Fruit fly (Drosophila melanogaster) whole organism, embryonic: Measurements from ENCODE around the gene msd1.

Experiments used
- CG12391 ChIP-seq: fragments of 200-800 bp; sonication (Bioruptor generic); optimal IDR thresholded peaks from 3 replicates; lab custom pipeline; 2018; ENCODE audit warnings: missing biosample characterization, mild to moderate bottlenecking, missing genetic modification characterization, moderate library complexity
- CG12769 ChIP-seq: fragments of 200-800 bp; sonication (Bioruptor generic); optimal IDR thresholded peaks from 2 replicates; lab custom pipeline; 2019; ENCODE audit warnings: missing biosample characterization, mild to moderate bottlenecking, missing genetic modification characterization, moderate library complexity
- CG13624 ChIP-seq: fragments of 200-800 bp; sonication (Bioruptor generic); optimal IDR thresholded peaks from 2 replicates; lab custom pipeline; 2016; ENCODE audit warnings: missing biosample characterization, missing genetic modification characterization
- CG15696 ChIP-seq: fragments of 200-800 bp; sonication (Bioruptor generic); optimal IDR thresholded peaks from 2 replicates; lab custom pipeline; 2019; ENCODE audit warnings: missing biosample characterization, mild to moderate bottlenecking, missing genetic modification characterization, moderate library complexity
- CG17385 ChIP-seq: fragments of 200-800 bp; sonication (Bioruptor generic); optimal IDR thresholded peaks from 3 replicates; lab custom pipeline; 2018; ENCODE audit warnings: missing biosample characterization, mild to moderate bottlenecking, missing genetic modification characterization
- CG17612 ChIP-seq: fragments of 200-800 bp; sonication (Bioruptor generic); IDR thresholded peaks from 2 replicates; pipeline ENCODE4 v1.3.6; 2022; ENCODE audit warnings: missing biosample characterization, missing genetic modification characterization
- CG2199 ChIP-seq: fragments of 200-800 bp; sonication (Bioruptor generic); IDR thresholded peaks from 3 replicates; pipeline ENCODE4 v1.3.6; 2022; ENCODE audit warnings: missing biosample characterization, missing genetic modification characterization
- CG30431 ChIP-seq: fragments of 200-800 bp; sonication (Bioruptor generic); optimal IDR thresholded peaks from 2 replicates; lab custom pipeline; 2017; ENCODE audit warnings: missing biosample characterization, missing genetic modification characterization
- CG34224 ChIP-seq: fragments of 200-800 bp; sonication (Bioruptor generic); IDR thresholded peaks from 3 replicates; pipeline ENCODE4 v1.3.6; 2022; ENCODE audit warnings: missing biosample characterization, missing genetic modification characterization; ENCODE audit not compliant: partially characterized antibody
- CG4707 ChIP-seq: fragments of 200-800 bp; sonication (Bioruptor generic); optimal IDR thresholded peaks from 2 replicates; lab custom pipeline; 2018; ENCODE audit warnings: missing biosample characterization, mild to moderate bottlenecking, missing genetic modification characterization, moderate library complexity
- CG4820 ChIP-seq: fragments of 200-800 bp; sonication (Bioruptor generic); optimal IDR thresholded peaks from 3 replicates; lab custom pipeline; 2016; ENCODE audit warnings: missing biosample characterization, missing genetic modification characterization
- CG6272 ChIP-seq: fragments of 200-800 bp; sonication (Bioruptor generic); IDR thresholded peaks from 2 replicates; pipeline ENCODE4 v1.3.6; 2022; ENCODE audit warnings: missing biosample characterization, missing genetic modification characterization
- CG7372 ChIP-seq: fragments of 200-800 bp; sonication (Bioruptor generic); IDR thresholded peaks from 2 replicates; pipeline ENCODE4 v1.3.6; 2022; ENCODE audit warnings: missing biosample characterization, missing genetic modification characterization
- Deaf1 ChIP-seq: fragments of 200-800 bp; optimal IDR thresholded peaks from 3 replicates; lab custom pipeline; 2019; ENCODE audit warnings: missing biosample characterization, mild to moderate bottlenecking, missing genetic modification characterization, moderate library complexity
- Elba2 ChIP-seq: fragments of 200-800 bp; sonication (Bioruptor generic); optimal IDR thresholded peaks from 3 replicates; lab custom pipeline; 2016; ENCODE audit warnings: missing biosample characterization, missing genetic modification characterization
- Ets97D ChIP-seq: fragments of 200-800 bp; sonication (Bioruptor generic); optimal IDR thresholded peaks from 3 replicates; lab custom pipeline; 2016; ENCODE audit warnings: missing biosample characterization, missing genetic modification characterization
- Fer1 ChIP-seq: fragments of 200-800 bp; sonication (Bioruptor generic); optimal IDR thresholded peaks from 2 replicates; lab custom pipeline; 2017; ENCODE audit warnings: missing biosample characterization, mild to moderate bottlenecking, missing genetic modification characterization
- HLH54F ChIP-seq: fragments of 200-800 bp; sonication (Bioruptor generic); optimal IDR thresholded peaks from 3 replicates; lab custom pipeline; 2016; ENCODE audit warnings: missing biosample characterization, missing genetic modification characterization
- Hr3 ChIP-seq: fragments of 200-800 bp; sonication (Bioruptor generic); optimal IDR thresholded peaks from 3 replicates; lab custom pipeline; 2016; ENCODE audit warnings: missing biosample characterization, missing genetic modification characterization
- Med ChIP-seq: fragments of 200-800 bp; sonication (Bioruptor generic); peaks from one replicate; lab custom pipeline; 2016; ENCODE audit warnings: missing biosample characterization, missing genetic modification characterization, mild to moderate bottlenecking, inconsistent platforms, moderate library complexity
- NFAT ChIP-seq: fragments of 200-800 bp; sonication (Bioruptor generic); IDR thresholded peaks from 2 replicates; pipeline ENCODE4 v1.3.6; 2022; ENCODE audit warnings: missing biosample characterization, missing genetic modification characterization
- PHDP ChIP-seq: fragments of 200-800 bp; sonication (Bioruptor generic); optimal IDR thresholded peaks from 3 replicates; lab custom pipeline; 2018; ENCODE audit warnings: missing biosample characterization, mild to moderate bottlenecking, missing genetic modification characterization, moderate library complexity
- Sry-δ ChIP-seq: fragments of 200-800 bp; sonication (Bioruptor generic); optimal IDR thresholded peaks from 2 replicates; lab custom pipeline; 2016; ENCODE audit warnings: missing biosample characterization, missing genetic modification characterization
- Trl ChIP-seq, 3 experiments: fragments of >200 bp in 2 of 3; fragments of 200-800 bp in 1 of 3; sonication (Bioruptor generic) in 1 of 3; optimal IDR thresholded peaks; 2 replicates in 1 of 3; 3 replicates in 2 of 3; lab custom pipeline; 2016 to 2017; ENCODE audit warnings: missing biosample characterization in 1 of 3, missing genetic modification characterization in 1 of 3
- amos ChIP-seq: fragments of 200-800 bp; sonication (Bioruptor generic); IDR thresholded peaks from 2 replicates; pipeline ENCODE4 v1.3.6; 2022; ENCODE audit warnings: missing biosample characterization, missing genetic modification characterization; ENCODE audit not compliant: partially characterized antibody
- chinmo ChIP-seq: fragments of 200-800 bp; sonication (Bioruptor generic); IDR thresholded peaks from 4 replicates; pipeline ENCODE4 v1.3.6; 2022; ENCODE audit warnings: missing biosample characterization, missing genetic modification characterization; ENCODE audit not compliant: partially characterized antibody
- corto ChIP-seq: fragments of 200-800 bp; sonication (Bioruptor generic); optimal IDR thresholded peaks from 2 replicates; lab custom pipeline; 2016; ENCODE audit warnings: missing biosample characterization, mild to moderate bottlenecking, missing genetic modification characterization, moderate library complexity
- croc ChIP-seq: fragments of 200-800 bp; sonication (Bioruptor generic); conservative IDR thresholded peaks from 3 replicates; pipeline ENCODE4 v1.3.6; 2022; ENCODE audit warnings: missing biosample characterization, missing genetic modification characterization
- crol ChIP-seq: fragments of 200-800 bp; sonication (Bioruptor generic); IDR thresholded peaks from 2 replicates; pipeline ENCODE4 v1.3.6; 2022; ENCODE audit warnings: missing biosample characterization, missing genetic modification characterization
- dm ChIP-seq: fragments of 200-800 bp; sonication (Bioruptor generic); optimal IDR thresholded peaks from 3 replicates; lab custom pipeline; 2016; ENCODE audit warnings: missing biosample characterization, missing genetic modification characterization
- emc ChIP-seq: fragments of 200-800 bp; sonication (Bioruptor generic); optimal IDR thresholded peaks from 2 replicates; lab custom pipeline; 2016; ENCODE audit warnings: missing biosample characterization, missing genetic modification characterization
- eve ChIP-seq, 2 experiments: fragments of >200 bp; optimal IDR thresholded peaks; 2 replicates each; lab custom pipeline; 2017; ENCODE audit warnings: missing biosample characterization in 2 of 2, missing genetic modification characterization in 2 of 2
- ewg ChIP-seq: fragments of 200-800 bp; sonication (Bioruptor generic); optimal IDR thresholded peaks from 3 replicates; lab custom pipeline; 2017; ENCODE audit warnings: mild to moderate bottlenecking, missing biosample characterization, missing genetic modification reagents, missing genetic modification characterization
- gfzf ChIP-seq: fragments of 200-800 bp; sonication (Bioruptor generic); optimal IDR thresholded peaks from 2 replicates; lab custom pipeline; 2016; ENCODE audit warnings: missing biosample characterization, mild to moderate bottlenecking, missing genetic modification characterization, moderate library complexity
- gro ChIP-seq: fragments of 200-800 bp; sonication (Bioruptor generic); optimal IDR thresholded peaks from 2 replicates; lab custom pipeline; 2016; ENCODE audit warnings: missing biosample characterization, missing genetic modification characterization
- gt ChIP-seq: fragments of 200-800 bp; sonication (Bioruptor generic); IDR thresholded peaks from 2 replicates; pipeline ENCODE4 v1.3.6; 2022; ENCODE audit warnings: missing biosample characterization, missing genetic modification characterization
- hkb ChIP-seq, 2 experiments: fragments of 200-800 bp in 1 of 2; fragments of >200 bp in 1 of 2; sonication (Bioruptor generic) in 1 of 2; IDR thresholded peaks in 1 of 2; optimal IDR thresholded peaks in 1 of 2; 2 replicates each; pipeline versions ENCODE4 v1.3.6 to Lab custom; 2017 to 2022; ENCODE audit warnings: missing biosample characterization in 1 of 2, missing genetic modification characterization in 1 of 2
- ken ChIP-seq: fragments of 200-800 bp; sonication (Bioruptor generic); IDR thresholded peaks from 3 replicates; pipeline ENCODE4 v1.3.6; 2022; ENCODE audit warnings: missing biosample characterization, missing genetic modification characterization
- luna ChIP-seq: fragments of 200-800 bp; sonication (Bioruptor generic); optimal IDR thresholded peaks from 2 replicates; lab custom pipeline; 2016; ENCODE audit warnings: missing biosample characterization, missing genetic modification characterization
- pan ChIP-seq, 4 experiments: fragments of >200 bp in 3 of 4; fragments of 200-800 bp in 1 of 4; sonication (Bioruptor generic) in 1 of 4; optimal IDR thresholded peaks in 3 of 4; IDR thresholded peaks in 1 of 4; 2 replicates each; pipeline versions ENCODE4 v1.3.6 to Lab custom; 2017 to 2022; ENCODE audit warnings: missing biosample characterization in 2 of 4, missing genetic modification characterization in 2 of 4, mixed read lengths in 1 of 4
- prd ChIP-seq, 3 experiments: fragments of >200 bp in 2 of 3; fragments of 200-800 bp in 1 of 3; sonication (Bioruptor generic) in 1 of 3; optimal IDR thresholded peaks in 2 of 3; IDR thresholded peaks in 1 of 3; 2 replicates in 2 of 3; 3 replicates in 1 of 3; pipeline versions ENCODE4 v1.3.6 to Lab custom; 2017 to 2022; ENCODE audit warnings: missing biosample characterization in 1 of 3, missing genetic modification characterization in 1 of 3
- ro ChIP-seq: fragments of 200-800 bp; sonication (Bioruptor generic); IDR thresholded peaks from 2 replicates; pipeline ENCODE4 v1.3.6; 2022; ENCODE audit warnings: missing biosample characterization, missing genetic modification characterization
- scrt ChIP-seq: fragments of 200-800 bp; sonication (Bioruptor generic); optimal IDR thresholded peaks from 2 replicates; lab custom pipeline; 2018; ENCODE audit warnings: missing biosample characterization, mild to moderate bottlenecking, missing genetic modification characterization, moderate library complexity
- sens-2 ChIP-seq: fragments of 200-800 bp; sonication (Bioruptor generic); IDR thresholded peaks from 2 replicates; pipeline ENCODE4 v1.3.6; 2022; ENCODE audit warnings: missing biosample characterization, missing genetic modification characterization
- shn ChIP-seq: fragments of 200-800 bp; sonication (Bioruptor generic); optimal IDR thresholded peaks from 3 replicates; lab custom pipeline; 2016; ENCODE audit warnings: missing biosample characterization, missing genetic modification characterization
- slbo ChIP-seq: fragments of 200-800 bp; sonication (Bioruptor generic); IDR thresholded peaks from 2 replicates; pipeline ENCODE4 v1.3.6; 2022; ENCODE audit warnings: missing biosample characterization, missing genetic modification characterization
- vvl ChIP-seq: fragments of 200-800 bp; sonication (Bioruptor generic); IDR thresholded peaks from 2 replicates; pipeline ENCODE4 v1.3.6; 2022; ENCODE audit warnings: missing biosample characterization, missing genetic modification characterization
- wdn ChIP-seq: fragments of 200-800 bp; sonication (Bioruptor generic); IDR thresholded peaks from 2 replicates; pipeline ENCODE4 v1.3.6; 2022; ENCODE audit warnings: missing biosample characterization, missing genetic modification characterization
- zen ChIP-seq: fragments of 200-800 bp; sonication (Bioruptor generic); optimal IDR thresholded peaks from 3 replicates; lab custom pipeline; 2018; ENCODE audit warnings: missing biosample characterization, mild to moderate bottlenecking, missing genetic modification characterization, moderate library complexity

Gene msd1

dm6 chr3L:1352065-1352464, 20.5 kb downstream of the msd1 start (continued):
- TF ChIP-seq prd (optimal IDR thresholded peaks at IDR 0.05; lab: Kevin White, UChicago) (no peak), prd (GFP tag; IDR thresholded peaks at IDR 0.05; lab: Robert Waterston, UW) (peak; percentile 40; the same call in 1 of the 3 replicates), gro (GFP tag; lab: Kevin White, UChicago) (peak; percentile 67), hkb (optimal IDR thresholded peaks at IDR 0.05; lab: Kevin White, UChicago) (no peak), hkb (GFP tag; IDR thresholded peaks at IDR 0.05; lab: Robert Waterston, UW) (0 out of 2 replicates have a peak, but pooled peaks have one; percentile 20), ewg (GFP tag; lab: Kevin White, UChicago) (peak; percentile 1), CG15696 (tag; lab: Kevin White, UChicago) (peak; percentile 36), luna (GFP tag; lab: Kevin White, UChicago) (no peak), CG7372 (no peak), pan (optimal IDR thresholded peaks at IDR 0.05; lab: Kevin White, UChicago) (no peak), pan (GFP tag; optimal IDR thresholded peaks at IDR 0.05 in 1 of 2, IDR thresholded peaks at IDR 0.05 in 1 of 2) (peak in 1 of 2 experiments; percentile 52), Med (peak; percentile 91), dm (GFP tag; lab: Kevin White, UChicago) (no peak), Ets97D (peak; percentile 56), Fer1 (GFP tag; lab: Kevin White, UChicago) (no peak), croc (no peak), emc (GFP tag; lab: Kevin White, UChicago) (no peak), CG4820 (GFP tag; lab: Kevin White, UChicago) (no peak), gfzf (GFP tag; lab: Kevin White, UChicago) (peak; percentile 15), amos (peak; percentile 89), Elba2 (GFP tag; lab: Kevin White, UChicago) (peak; percentile 99), slbo (GFP tag; lab: Robert Waterston, UW) (peak; percentile 39; the same call in 1 of the 2 replicates), CG17612 (GFP tag; lab: Robert Waterston, UW) (no peak), CG30431 (no peak), CG12391 (peak; percentile 29), CG34224 (GFP tag; lab: Robert Waterston, UW) (peak; percentile 92), shn (peak; percentile 28), vvl (GFP tag; lab: Robert Waterston, UW) (peak; percentile 68), zen (tag; lab: Kevin White, UChicago) (peak; percentile 61), Trl (optimal IDR thresholded peaks at IDR 0.05; lab: Kevin White, UChicago) (no peak), Trl (GFP tag; optimal IDR thresholded peaks at IDR 0.05; lab: Kevin White, UChicago) (peak; percentile 19), Hr3 (GFP tag; lab: Kevin White, UChicago) (no peak), Sry-δ (GFP tag; lab: Kevin White, UChicago) (peak; percentile 87), gt (no peak), scrt (GFP tag; lab: Kevin White, UChicago) (no peak), chinmo (GFP tag; lab: Robert Waterston, UW) (peak; percentile 83; the same call in 2 of the 4 replicates), CG17385 (GFP tag; lab: Kevin White, UChicago) (peak; percentile 11), eve (GFP tag; optimal IDR thresholded peaks at IDR 0.05; lab: Kevin White, UChicago) (no peak), sens-2 (GFP tag; lab: Robert Waterston, UW) (no peak), corto (GFP tag; lab: Kevin White, UChicago) (no peak), PHDP (tag; lab: Kevin White, UChicago) (peak; percentile 32), Deaf1 (tag; lab: Kevin White, UChicago) (peak; percentile 2), wdn (GFP tag; lab: Robert Waterston, UW) (no peak), CG2199 (GFP tag; lab: Robert Waterston, UW) (no peak), CG6272 (GFP tag; lab: Robert Waterston, UW) (no peak), HLH54F (GFP tag; lab: Kevin White, UChicago) (peak; percentile 40), CG12769 (tag; lab: Kevin White, UChicago) (peak; percentile 21), CG13624 (peak; percentile 50), ro (no peak), CG4707 (GFP tag; lab: Kevin White, UChicago) (no peak), crol (GFP tag; lab: Robert Waterston, UW) (no peak), NFAT (GFP tag; lab: Robert Waterston, UW) (peak; percentile 29; the same call in 1 of the 2 replicates), ken (GFP tag; lab: Robert Waterston, UW) (no peak)
